Fruit fly (Drosophila melanogaster) whole organism, embryonic: Measurements from ENCODE around the gene CG5521.

Source experiments
- Antp ChIP-seq: fragments of 200-800 bp; sonication (Bioruptor generic); optimal IDR thresholded peaks from 3 replicates; lab custom pipeline; 2016; ENCODE audit warnings: missing biosample characterization, missing genetic modification characterization
- Blimp-1 ChIP-seq: fragments of 200-800 bp; sonication (Bioruptor generic); optimal IDR thresholded peaks from 3 replicates; lab custom pipeline; 2018; ENCODE audit warnings: missing biosample characterization, missing genetic modification characterization, mild to moderate bottlenecking, moderate library complexity, missing genetic modification reagents
- CG10959 ChIP-seq: fragments of 200-800 bp; sonication (Bioruptor generic); IDR thresholded peaks from 2 replicates; pipeline ENCODE4 v1.3.6; 2022; ENCODE audit warnings: missing biosample characterization, missing genetic modification characterization
- CG11504 ChIP-seq: fragments of 200-800 bp; sonication (Bioruptor generic); optimal IDR thresholded peaks from 3 replicates; lab custom pipeline; 2019; ENCODE audit warnings: missing biosample characterization, mild to moderate bottlenecking, missing genetic modification characterization, moderate library complexity
- CG12071 ChIP-seq: fragments of 200-800 bp; sonication (Bioruptor generic); optimal IDR thresholded peaks from 3 replicates; lab custom pipeline; 2018; ENCODE audit warnings: missing biosample characterization, mild to moderate bottlenecking, missing genetic modification characterization
- CG12391 ChIP-seq: fragments of 200-800 bp; sonication (Bioruptor generic); optimal IDR thresholded peaks from 3 replicates; lab custom pipeline; 2018; ENCODE audit warnings: missing biosample characterization, mild to moderate bottlenecking, missing genetic modification characterization, moderate library complexity
- CG13296 ChIP-seq: fragments of 200-800 bp; sonication (Bioruptor generic); optimal IDR thresholded peaks from 3 replicates; lab custom pipeline; 2018; ENCODE audit warnings: missing biosample characterization, mild to moderate bottlenecking, missing genetic modification characterization
- CG14667 ChIP-seq: fragments of 200-800 bp; sonication (Bioruptor generic); IDR thresholded peaks from 2 replicates; pipeline ENCODE4 v1.3.6; 2022; ENCODE audit warnings: missing biosample characterization, missing genetic modification characterization
- CG14710 ChIP-seq: fragments of 200-800 bp; sonication (Bioruptor generic); optimal IDR thresholded peaks from 3 replicates; lab custom pipeline; 2019; ENCODE audit warnings: missing biosample characterization, mild to moderate bottlenecking, missing genetic modification characterization, moderate library complexity
- CG15073 ChIP-seq: fragments of 200-800 bp; sonication (Bioruptor generic); optimal IDR thresholded peaks from 2 replicates; lab custom pipeline; 2016; ENCODE audit warnings: missing biosample characterization, missing genetic modification characterization
- CG1603 ChIP-seq: fragments of 200-800 bp; sonication (Bioruptor generic); optimal IDR thresholded peaks from 2 replicates; lab custom pipeline; 2019; ENCODE audit warnings: missing biosample characterization, mild to moderate bottlenecking, missing genetic modification characterization, moderate library complexity
- CG17186 ChIP-seq: fragments of 200-800 bp; sonication (Bioruptor generic); optimal IDR thresholded peaks from 3 replicates; lab custom pipeline; 2017; ENCODE audit warnings: missing biosample characterization, missing genetic modification reagents, missing genetic modification characterization
- CG18011 ChIP-seq: fragments of 200-800 bp; sonication (Bioruptor generic); optimal IDR thresholded peaks from 2 replicates; lab custom pipeline; 2017; ENCODE audit warnings: missing biosample characterization, missing genetic modification characterization, mild to moderate bottlenecking, moderate library complexity, missing genotype
- CG34376 ChIP-seq: fragments of 200-800 bp; sonication (Bioruptor generic); optimal IDR thresholded peaks from 2 replicates; lab custom pipeline; 2018; ENCODE audit warnings: missing biosample characterization, mild to moderate bottlenecking, missing genetic modification characterization
- CG5245 ChIP-seq: fragments of 200-800 bp; sonication (Bioruptor generic); optimal IDR thresholded peaks from 3 replicates; lab custom pipeline; 2016; ENCODE audit warnings: missing biosample characterization, missing genetic modification characterization
- CG6254 ChIP-seq: fragments of 200-800 bp; sonication (Bioruptor generic); optimal IDR thresholded peaks from 3 replicates; lab custom pipeline; 2017; ENCODE audit warnings: mild to moderate bottlenecking, missing biosample characterization, missing genetic modification reagents, missing genetic modification characterization
- CG6272 ChIP-seq: fragments of 200-800 bp; sonication (Bioruptor generic); IDR thresholded peaks from 2 replicates; pipeline ENCODE4 v1.3.6; 2022; ENCODE audit warnings: missing biosample characterization, missing genetic modification characterization
- CG6765 ChIP-seq: fragments of 200-800 bp; sonication (Bioruptor generic); optimal IDR thresholded peaks from 3 replicates; lab custom pipeline; 2017; ENCODE audit warnings: missing biosample characterization, mild to moderate bottlenecking, missing genetic modification characterization
- CG7271 ChIP-seq: fragments of 200-800 bp; sonication (Bioruptor generic); optimal IDR thresholded peaks from 2 replicates; lab custom pipeline; 2018; ENCODE audit warnings: missing biosample characterization, mild to moderate bottlenecking, missing genetic modification characterization, moderate library complexity
- CG7357 ChIP-seq: fragments of 200-800 bp; sonication (Bioruptor generic); IDR thresholded peaks from 3 replicates; pipeline ENCODE4 v1.3.6; 2022; ENCODE audit warnings: missing biosample characterization, missing genetic modification characterization
- CG7786 ChIP-seq: fragments of 200-800 bp; sonication (Bioruptor generic); optimal IDR thresholded peaks from 2 replicates; lab custom pipeline; 2016; ENCODE audit warnings: missing biosample characterization, missing genetic modification characterization
- Deaf1 ChIP-seq: fragments of 200-800 bp; optimal IDR thresholded peaks from 3 replicates; lab custom pipeline; 2019; ENCODE audit warnings: missing biosample characterization, mild to moderate bottlenecking, missing genetic modification characterization, moderate library complexity
- Dek ChIP-seq: fragments of 200-800 bp; sonication (Bioruptor generic); optimal IDR thresholded peaks from 3 replicates; lab custom pipeline; 2019; ENCODE audit warnings: missing biosample characterization, mild to moderate bottlenecking, missing genetic modification characterization, moderate library complexity
- Dip3 ChIP-seq: fragments of 200-800 bp; sonication (Bioruptor generic); optimal IDR thresholded peaks from 3 replicates; lab custom pipeline; 2016; ENCODE audit warnings: missing biosample characterization, missing genetic modification characterization
- Dref ChIP-seq: fragments of 200-800 bp; sonication (Bioruptor generic); IDR thresholded peaks from 2 replicates; pipeline ENCODE4 v1.3.6; 2022; ENCODE audit warnings: missing biosample characterization, missing genetic modification characterization
- E2f2 ChIP-seq: fragments of 200-800 bp; sonication (Bioruptor generic); IDR thresholded peaks from 2 replicates; pipeline ENCODE4 v1.3.6; 2022; ENCODE audit warnings: missing biosample characterization, missing genetic modification characterization
- Hmx ChIP-seq: fragments of 200-800 bp; sonication (Bioruptor generic); optimal IDR thresholded peaks from 2 replicates; lab custom pipeline; 2016; ENCODE audit warnings: missing biosample characterization, missing genetic modification characterization
- Opbp ChIP-seq: fragments of 200-800 bp; sonication (Bioruptor generic); IDR thresholded peaks from 3 replicates; pipeline ENCODE4 v1.3.6; 2022; ENCODE audit warnings: missing biosample characterization, missing genetic modification characterization; ENCODE audit not compliant: partially characterized antibody
- Pdp1 ChIP-seq, 2 experiments: fragments of 200-800 bp; sonication (Bioruptor generic); optimal IDR thresholded peaks; 3 replicates each; lab custom pipeline; 2016; ENCODE audit warnings: missing biosample characterization in 2 of 2, missing genetic modification characterization in 2 of 2, mild to moderate bottlenecking in 1 of 2, moderate library complexity in 1 of 2
- bab2 ChIP-seq: fragments of 200-800 bp; sonication (Bioruptor generic); optimal IDR thresholded peaks from 2 replicates; lab custom pipeline; 2016; ENCODE audit warnings: missing biosample characterization, missing genetic modification characterization
- bcd ChIP-seq: fragments of 200-800 bp; sonication (Bioruptor generic); optimal IDR thresholded peaks from 2 replicates; lab custom pipeline; 2017; ENCODE audit warnings: missing biosample characterization, mild to moderate bottlenecking, missing genetic modification characterization
- bsh ChIP-seq, 2 experiments: fragments of 200-800 bp; sonication (Bioruptor generic); optimal IDR thresholded peaks; 2 replicates each; lab custom pipeline; 2017 to 2018; ENCODE audit warnings: mild to moderate bottlenecking in 2 of 2, missing biosample characterization in 2 of 2, missing genetic modification characterization in 2 of 2, moderate library complexity in 1 of 2
- crol ChIP-seq: fragments of 200-800 bp; sonication (Bioruptor generic); IDR thresholded peaks from 2 replicates; pipeline ENCODE4 v1.3.6; 2022; ENCODE audit warnings: missing biosample characterization, missing genetic modification characterization
- en ChIP-seq: fragments of 200-800 bp; sonication (Bioruptor generic); optimal IDR thresholded peaks from 2 replicates; lab custom pipeline; 2016; ENCODE audit warnings: missing biosample characterization, missing genetic modification characterization
- fd102C ChIP-seq: fragments of 200-800 bp; sonication (Bioruptor generic); optimal IDR thresholded peaks from 2 replicates; lab custom pipeline; 2018; ENCODE audit warnings: missing biosample characterization, mild to moderate bottlenecking, missing genetic modification characterization, moderate library complexity
- gcm ChIP-seq: fragments of 200-800 bp; sonication (Bioruptor generic); optimal IDR thresholded peaks from 2 replicates; lab custom pipeline; 2019; ENCODE audit warnings: missing biosample characterization, mild to moderate bottlenecking, missing genetic modification characterization, moderate library complexity
- gcm2 ChIP-seq: fragments of 200-800 bp; sonication (Bioruptor generic); optimal IDR thresholded peaks from 2 replicates; lab custom pipeline; 2016; ENCODE audit warnings: missing biosample characterization, missing genetic modification characterization
- hkb ChIP-seq, 2 experiments: fragments of 200-800 bp in 1 of 2; fragments of >200 bp in 1 of 2; sonication (Bioruptor generic) in 1 of 2; IDR thresholded peaks in 1 of 2; optimal IDR thresholded peaks in 1 of 2; 2 replicates each; pipeline versions ENCODE4 v1.3.6 to Lab custom; 2017 to 2022; ENCODE audit warnings: missing biosample characterization in 1 of 2, missing genetic modification characterization in 1 of 2
- lab ChIP-seq: fragments of 200-800 bp; sonication (Bioruptor generic); optimal IDR thresholded peaks from 3 replicates; lab custom pipeline; 2017; ENCODE audit warnings: missing biosample characterization, missing genetic modification characterization, mild to moderate bottlenecking, moderate library complexity, missing genetic modification reagents
- mirr ChIP-seq: fragments of 200-800 bp; sonication (Bioruptor generic); optimal IDR thresholded peaks from 3 replicates; lab custom pipeline; 2018; ENCODE audit warnings: missing biosample characterization, mild to moderate bottlenecking, missing genetic modification characterization
- nom ChIP-seq: fragments of 200-800 bp; sonication (Bioruptor generic); optimal IDR thresholded peaks from 2 replicates; lab custom pipeline; 2017; ENCODE audit warnings: missing biosample characterization, missing genetic modification characterization, mild to moderate bottlenecking, moderate library complexity, missing genetic modification reagents
- pnt ChIP-seq: fragments of 200-800 bp; sonication (Bioruptor generic); optimal IDR thresholded peaks from 3 replicates; lab custom pipeline; 2016; ENCODE audit warnings: missing biosample characterization, missing genetic modification characterization
- slp2 ChIP-seq: fragments of 200-800 bp; sonication (Bioruptor generic); optimal IDR thresholded peaks from 2 replicates; lab custom pipeline; 2016; ENCODE audit warnings: missing biosample characterization, missing genetic modification characterization
- tap ChIP-seq: fragments of 200-800 bp; optimal IDR thresholded peaks from 3 replicates; lab custom pipeline; 2019; ENCODE audit warnings: missing biosample characterization, mild to moderate bottlenecking, missing genetic modification characterization, moderate library complexity
- tll ChIP-seq, 2 experiments: fragments of 200-800 bp in 1 of 2; fragments of >200 bp in 1 of 2; sonication (Bioruptor generic) in 1 of 2; optimal IDR thresholded peaks; 2 replicates each; lab custom pipeline; 2017 to 2019; ENCODE audit warnings: missing biosample characterization in 2 of 2, missing genetic modification characterization in 2 of 2, mild to moderate bottlenecking in 1 of 2, moderate library complexity in 1 of 2
- toy ChIP-seq: fragments of 200-800 bp; sonication (Bioruptor generic); IDR thresholded peaks from 2 replicates; pipeline ENCODE4 v1.3.6; 2022; ENCODE audit warnings: missing biosample characterization, missing genetic modification characterization
- vnd ChIP-seq: fragments of 200-800 bp; sonication (Bioruptor generic); IDR thresholded peaks from 3 replicates; pipeline ENCODE4 v1.3.6; 2022; ENCODE audit warnings: missing biosample characterization, missing genetic modification characterization; ENCODE audit not compliant: partially characterized antibody
- zfh1 ChIP-seq: fragments of 200-800 bp; sonication (Bioruptor generic); IDR thresholded peaks from 3 replicates; pipeline ENCODE4 v1.3.6; 2022; ENCODE audit warnings: missing biosample characterization, missing genetic modification characterization

Gene CG5521

DNA sequence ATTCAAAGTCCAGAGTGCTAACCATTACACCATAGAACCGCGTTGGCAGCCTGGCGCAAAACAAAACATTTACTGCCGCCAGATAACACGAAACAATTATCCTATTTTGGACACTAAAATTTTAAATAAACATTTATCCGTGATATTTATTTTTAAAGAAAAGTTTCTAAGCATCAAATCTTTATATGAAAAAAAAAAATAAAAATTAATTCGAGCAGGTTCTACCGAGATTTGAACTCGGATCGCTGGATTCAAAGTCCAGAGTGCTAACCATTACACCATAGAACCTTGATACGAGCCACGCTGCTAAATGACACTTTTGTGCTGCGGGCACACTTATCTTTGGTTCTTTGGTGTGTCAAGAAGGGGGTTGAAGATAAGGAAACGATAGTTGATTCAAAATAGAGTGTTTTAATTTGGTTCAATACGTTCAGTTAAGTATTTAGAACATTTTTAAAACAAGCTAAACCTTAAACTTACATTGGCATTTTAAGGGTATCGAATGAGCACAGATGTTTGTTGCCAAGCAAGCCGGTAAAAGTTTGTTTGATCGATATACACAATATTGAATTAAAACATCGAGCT lies 19.3 kb upstream of the CG5521 start, which contains the start of gene Spag1 (continued):
- TF ChIP-seq CG14667 (no peak), Blimp-1 (GFP tag; lab: Kevin White, UChicago) (peak; percentile 4), pnt (no peak), CG7271 (no peak), CG5245 (GFP tag; lab: Kevin White, UChicago) (no peak), gcm2 (GFP tag; lab: Kevin White, UChicago) (no peak), fd102C (GFP tag; lab: Kevin White, UChicago) (peak; percentile 0), Dref (no peak), bab2 (GFP tag; lab: Kevin White, UChicago) (no peak), mirr (GFP tag; lab: Kevin White, UChicago) (peak; percentile 11), CG13296 (peak; percentile 15), CG12391 (tag; lab: Kevin White, UChicago) (peak; percentile 57), Dip3 (no peak), vnd (peak; percentile 76; the same call in 2 of the 3 replicates), toy (no peak), bcd (GFP tag; lab: Kevin White, UChicago) (no peak), CG6254 (GFP tag; lab: Kevin White, UChicago) (peak; percentile 52), CG7357 (GFP tag; lab: Robert Waterston, UW) (no peak), CG12071 (GFP tag; lab: Kevin White, UChicago) (no peak), hkb (optimal IDR thresholded peaks at IDR 0.05; lab: Kevin White, UChicago) (no peak), hkb (GFP tag; IDR thresholded peaks at IDR 0.05; lab: Robert Waterston, UW) (no peak), CG34376 (GFP tag; lab: Kevin White, UChicago) (peak; percentile 85), tll (GFP tag; optimal IDR thresholded peaks at IDR 0.05; lab: Kevin White, UChicago) (no peak), slp2 (no peak), CG14710 (no peak), CG17186 (GFP tag; lab: Kevin White, UChicago) (no peak), gcm (peak; percentile 61), Dek (tag; lab: Kevin White, UChicago) (peak; percentile 29), Opbp (GFP tag; lab: Robert Waterston, UW) (peak; percentile 90), CG15073 (GFP tag; lab: Kevin White, UChicago) (no peak), CG7786 (GFP tag; lab: Kevin White, UChicago) (no peak), Hmx (GFP tag; lab: Kevin White, UChicago) (no peak), CG6765 (GFP tag; lab: Kevin White, UChicago) (no peak), zfh1 (GFP tag; lab: Robert Waterston, UW) (no peak), Pdp1 (GFP tag; optimal IDR thresholded peaks at IDR 0.05; lab: Kevin White, UChicago) (peak in 1 of 2 experiments; percentile 1), CG1603 (tag; lab: Kevin White, UChicago) (no peak), CG10959 (GFP tag; lab: Robert Waterston, UW) (no peak), nom (GFP tag; lab: Kevin White, UChicago) (peak; percentile 96), CG18011 (GFP tag; lab: Kevin White, UChicago) (no peak), tap (peak; percentile 40), Deaf1 (tag; lab: Kevin White, UChicago) (no peak), CG6272 (GFP tag; lab: Robert Waterston, UW) (no peak), Antp (GFP tag; lab: Kevin White, UChicago) (no peak), lab (GFP tag; lab: Kevin White, UChicago) (no peak), CG11504 (tag; lab: Kevin White, UChicago) (no peak), E2f2 (GFP tag; lab: Robert Waterston, UW) (peak; percentile 31; the same call in 1 of the 2 replicates), bsh (GFP tag; optimal IDR thresholded peaks at IDR 0.05; lab: Kevin White, UChicago) (peak in 1 of 2 experiments; percentile 18), en (GFP tag; lab: Kevin White, UChicago) (no peak), crol (GFP tag; lab: Robert Waterston, UW) (peak; percentile 61; the same call in 1 of the 2 replicates)
